Worm (Caenorhabditis elegans) whole organism, L1 larva: ENCODE results near the gene C30G7.2.

Experiments used
- ces-1 ChIP-seq: fragments of 150-350 bp; optimal IDR thresholded peaks from 2 replicates; lab custom pipeline; 2014; ENCODE audit warnings: missing biosample characterization, missing genetic modification reagents, missing genetic modification characterization
- efl-1 ChIP-seq, 4 experiments: fragments of 150-350 bp; optimal IDR thresholded peaks in 3 of 4; peaks in 1 of 4; 1 replicate in 1 of 4; 2 replicates in 3 of 4; lab custom pipeline; 2014; ENCODE audit warnings: missing biosample characterization in 2 of 4, missing genetic modification characterization in 2 of 4, missing genetic modification reagents in 2 of 4
- egl-27 ChIP-seq, 2 experiments: fragments of 150-350 bp in 1 of 2; sonication (generic microtip); optimal IDR thresholded peaks; 3 replicates each; lab custom pipeline; 2017 to 2018; ENCODE audit warnings: missing biosample characterization in 2 of 2, missing genetic modification characterization in 2 of 2, missing genetic modification reagents in 2 of 2
- fos-1 ChIP-seq: fragments of 150-350 bp; optimal IDR thresholded peaks from 2 replicates; lab custom pipeline; 2014; ENCODE audit warnings: missing biosample characterization, missing genetic modification characterization
- lir-3 ChIP-seq: sonication (generic microtip); optimal IDR thresholded peaks from 2 replicates; lab custom pipeline; 2016; ENCODE audit warnings: mild to moderate bottlenecking, missing genetic modification characterization, moderate library complexity, missing compliant biosample characterization; ENCODE audit not compliant: poor library complexity
- lsy-2 ChIP-seq, 2 experiments: fragments of 150-350 bp; optimal IDR thresholded peaks; 2 replicates each; lab custom pipeline; 2014; ENCODE audit warnings: missing biosample characterization in 2 of 2, missing genetic modification characterization in 2 of 2
- mdl-1 ChIP-seq, 2 experiments: fragments of 150-350 bp; optimal IDR thresholded peaks; 2 replicates each; lab custom pipeline; 2014 to 2017; ENCODE audit warnings: missing biosample characterization in 2 of 2, missing genetic modification characterization in 2 of 2, inconsistent platforms in 1 of 2
- nhr-76 ChIP-seq: sonication (generic microtip); optimal IDR thresholded peaks from 2 replicates; lab custom pipeline; 2017; ENCODE audit warnings: missing biosample characterization, missing genetic modification characterization
- nhr-77 ChIP-seq: fragments of 150-350 bp; optimal IDR thresholded peaks from 2 replicates; lab custom pipeline; 2014; ENCODE audit warnings: missing biosample characterization, missing genetic modification characterization
- nhr-85 ChIP-seq: sonication (generic microtip); peaks from one replicate; lab custom pipeline; 2016; ENCODE audit warnings: missing genetic modification characterization, inconsistent platforms, missing compliant biosample characterization
- pag-3 ChIP-seq: sonication (generic microtip); optimal IDR thresholded peaks from 2 replicates; lab custom pipeline; 2017; ENCODE audit warnings: missing genetic modification characterization, mild to moderate bottlenecking, missing compliant biosample characterization, antibody characterized with exemption, borderline replicate concordance; ENCODE audit not compliant: insufficient read depth
- pqm-1 ChIP-seq: sonication (generic microtip); optimal IDR thresholded peaks from 3 replicates; lab custom pipeline; 2017; ENCODE audit warnings: missing biosample characterization, missing genetic modification characterization
- sptf-1 ChIP-seq: fragments of 150-350 bp; optimal IDR thresholded peaks from 2 replicates; lab custom pipeline; 2014; ENCODE audit warnings: missing biosample characterization, missing genetic modification characterization
- unc-62 ChIP-seq: fragments of 150-350 bp; optimal IDR thresholded peaks from 2 replicates; lab custom pipeline; 2014; ENCODE audit warnings: missing biosample characterization, missing genetic modification reagents, missing genetic modification characterization

ce11 chrV:14947022-14947421, 10.3 kb downstream of the C30G7.2 start, which contains the start of gene C30G7.4:
- no peak for TF ChIP-seq efl-1 (optimal IDR thresholded peaks at IDR 0.05; lab: Kevin White, UChicago)
- TF ChIP-seq efl-1 (GFP tag; optimal IDR thresholded peaks at IDR 0.05 in 1 of 2; lab: Kevin White, UChicago) = no peak
- no peak for TF ChIP-seq lir-3
- no peak for TF ChIP-seq nhr-77
- no peak for TF ChIP-seq sptf-1 (tag; lab: Kevin White, UChicago)
- TF ChIP-seq unc-62 (GFP tag; lab: Kevin White, UChicago) = no peak
- no peak for TF ChIP-seq egl-27 (tag; optimal IDR thresholded peaks at IDR 0.05; lab: Kevin White, UChicago)
- no peak for TF ChIP-seq pag-3 (tag; lab: Kevin White, UChicago)
- no peak for TF ChIP-seq mdl-1 (tag; optimal IDR thresholded peaks at IDR 0.05; lab: Kevin White, UChicago)
- no peak for TF ChIP-seq lsy-2 (tag; optimal IDR thresholded peaks at IDR 0.05; lab: Kevin White, UChicago)
- no peak for TF ChIP-seq nhr-85 (tag; lab: Kevin White, UChicago)
- TF ChIP-seq nhr-76 (tag; lab: Kevin White, UChicago) = no peak
- no peak for TF ChIP-seq fos-1 (tag; lab: Kevin White, UChicago)
- no peak for TF ChIP-seq pqm-1
- TF ChIP-seq ces-1 (GFP tag; lab: Kevin White, UChicago) = no peak
